Fruit fly (Drosophila melanogaster): Measurements from ENCODE around the gene Sdic1.
"Not testable (repeated sequence)": the region's sequence is repeated elsewhere in the genome, so short reads cannot be mapped to it uniquely, and the experiment has no call there.

The Sdic1 gene

DNA sequence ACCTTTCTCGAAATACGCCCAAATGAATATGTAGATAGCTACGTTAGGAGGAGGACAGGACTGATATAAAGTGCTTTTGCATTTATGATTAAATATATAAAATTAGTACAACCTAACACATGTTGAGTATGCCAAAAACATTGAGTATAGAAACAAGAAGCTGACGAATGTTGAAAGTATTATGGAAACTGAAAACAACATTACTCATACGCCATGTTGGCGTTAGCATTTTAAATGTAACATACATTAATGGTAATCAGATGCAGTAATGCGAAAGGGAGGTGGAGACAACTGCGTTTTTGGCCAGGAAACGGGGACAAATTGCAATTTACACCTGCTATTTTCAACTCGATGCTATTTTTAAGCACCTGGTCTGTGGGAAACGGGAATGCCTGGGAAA lies 19.9 kb downstream of the Sdic1 start:
- TF ChIP-seq CG12768 (GFP tag; optimal IDR thresholded peaks at IDR 0.05) (no peak), pad (GFP tag; optimal IDR thresholded peaks at IDR 0.05) (no peak), cic (GFP tag; optimal IDR thresholded peaks at IDR 0.05) (no peak), ovo (GFP tag; optimal IDR thresholded peaks at IDR 0.05) (no peak), tj (GFP tag; optimal IDR thresholded peaks at IDR 0.05) (no peak), bab1 (GFP tag; optimal IDR thresholded peaks at IDR 0.05) (no peak), Mnt (GFP tag; optimal IDR thresholded peaks at IDR 0.05) (no peak), Crg-1 (GFP tag; optimal IDR thresholded peaks at IDR 0.05) (no peak), CG14711 (tag; optimal IDR thresholded peaks at IDR 0.05) (no peak), CG7045 (GFP tag; optimal IDR thresholded peaks at IDR 0.05) (no peak), CG33017 (tag; optimal IDR thresholded peaks at IDR 0.05) (no peak), CG11617 (GFP tag; optimal IDR thresholded peaks at IDR 0.05) (no peak), CG7101 (tag; optimal IDR thresholded peaks at IDR 0.05) (no peak), cnc (optimal IDR thresholded peaks at IDR 0.05) (no peak), Clk (GFP tag; optimal IDR thresholded peaks at IDR 0.05) (no peak), CG5204 (GFP tag; optimal IDR thresholded peaks at IDR 0.05) (no peak), Hr96 (GFP tag; optimal IDR thresholded peaks at IDR 0.05) (no peak), CG1620 (GFP tag; optimal IDR thresholded peaks at IDR 0.05) (no peak), kay (GFP tag; ENCODE audit: borderline replicate concordance) (no peak)

DNA sequence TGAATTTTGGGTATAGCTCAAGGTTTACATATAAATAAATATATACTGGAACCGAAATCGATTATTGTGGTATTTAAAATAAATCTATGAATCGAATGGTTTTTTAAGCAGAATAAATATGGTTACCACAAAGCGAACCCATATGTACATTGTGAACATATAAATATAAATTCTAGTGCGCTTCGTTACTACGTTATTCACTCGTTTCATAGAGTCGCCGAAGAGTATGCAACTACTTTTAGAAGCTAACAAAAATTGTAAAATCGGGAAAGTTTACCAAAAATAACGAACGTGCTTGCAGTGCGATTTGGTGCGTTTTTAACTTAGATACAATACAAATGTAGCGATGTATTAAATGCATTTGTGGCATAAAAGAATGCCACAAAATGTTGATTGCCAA lies 22.5 kb downstream of the Sdic1 start:
- TF ChIP-seq CG7045 (GFP tag; optimal IDR thresholded peaks at IDR 0.05) = no peak
- no peak for TF ChIP-seq pad (GFP tag; optimal IDR thresholded peaks at IDR 0.05)
- no peak for TF ChIP-seq kay (GFP tag; ENCODE audit: borderline replicate concordance)
- TF ChIP-seq Clk (GFP tag; optimal IDR thresholded peaks at IDR 0.05) = no peak
- TF ChIP-seq Mnt (GFP tag; optimal IDR thresholded peaks at IDR 0.05) = no peak
- TF ChIP-seq Hr96 (GFP tag; optimal IDR thresholded peaks at IDR 0.05) = no peak
- no peak for TF ChIP-seq CG7101 (tag; optimal IDR thresholded peaks at IDR 0.05)
- TF ChIP-seq cic (GFP tag; optimal IDR thresholded peaks at IDR 0.05) = no peak
- TF ChIP-seq CG14711 (tag; optimal IDR thresholded peaks at IDR 0.05) = no peak
- TF ChIP-seq CG1620 (GFP tag; optimal IDR thresholded peaks at IDR 0.05) = no peak
- TF ChIP-seq toe (GFP tag; optimal IDR thresholded peaks at IDR 0.05) = no peak
- no peak for TF ChIP-seq cnc (optimal IDR thresholded peaks at IDR 0.05)
- no peak for TF ChIP-seq CG33017 (tag; optimal IDR thresholded peaks at IDR 0.05)
- TF ChIP-seq bab1 (GFP tag; optimal IDR thresholded peaks at IDR 0.05) = no peak
- no peak for TF ChIP-seq CG12768 (GFP tag; optimal IDR thresholded peaks at IDR 0.05)
- no peak for TF ChIP-seq CG11617 (GFP tag; optimal IDR thresholded peaks at IDR 0.05)
- TF ChIP-seq CG5204 (GFP tag; optimal IDR thresholded peaks at IDR 0.05) = no peak
- TF ChIP-seq Crg-1 (GFP tag; optimal IDR thresholded peaks at IDR 0.05) = no peak
- no peak for TF ChIP-seq tj (GFP tag; optimal IDR thresholded peaks at IDR 0.05)
- no peak for TF ChIP-seq ovo (GFP tag; optimal IDR thresholded peaks at IDR 0.05)

DNA sequence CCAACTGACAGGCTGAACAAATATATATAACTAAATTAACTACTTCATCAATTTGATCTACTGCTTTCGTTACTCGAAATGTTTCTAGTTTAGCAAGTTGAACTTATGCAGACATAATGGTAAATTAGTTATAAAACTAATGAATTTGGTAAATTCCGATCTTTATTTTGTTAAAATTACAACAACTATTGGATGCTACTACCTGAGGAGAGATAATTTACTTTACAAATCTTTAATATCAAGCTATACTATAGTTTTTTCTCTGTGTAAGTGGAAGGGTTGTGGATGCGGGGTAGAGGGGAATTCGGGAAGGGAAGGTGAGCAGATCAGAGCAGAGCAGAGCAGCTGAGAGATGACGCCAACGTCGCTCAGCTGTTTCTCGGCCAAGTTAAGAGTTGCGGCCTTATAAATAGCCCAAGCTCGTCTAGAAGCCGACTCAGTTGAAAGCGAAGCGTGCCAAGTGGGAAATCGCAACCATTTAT lies 30.7 kb downstream of the Sdic1 start, which contains the start of gene aspr:
Gene aspr, plus strand, starts transcription at position 432 of the 482 bp plus-strand sequence.
- TF ChIP-seq ovo (GFP tag; optimal IDR thresholded peaks at IDR 0.05) (no peak), cnc (optimal IDR thresholded peaks at IDR 0.05) (no peak), CG14711 (tag; optimal IDR thresholded peaks at IDR 0.05) (no peak), Crg-1 (GFP tag; optimal IDR thresholded peaks at IDR 0.05) (no peak), bab1 (GFP tag; optimal IDR thresholded peaks at IDR 0.05) (no peak), CG1620 (GFP tag; optimal IDR thresholded peaks at IDR 0.05) (no peak), CG7045 (GFP tag; optimal IDR thresholded peaks at IDR 0.05) (no peak), toe (GFP tag; optimal IDR thresholded peaks at IDR 0.05) (no peak), CG5204 (GFP tag; optimal IDR thresholded peaks at IDR 0.05) (no peak), CG12768 (GFP tag; optimal IDR thresholded peaks at IDR 0.05) (no peak), cic (GFP tag; optimal IDR thresholded peaks at IDR 0.05) (no peak), tj (GFP tag; optimal IDR thresholded peaks at IDR 0.05) (no peak), CG33017 (tag; optimal IDR thresholded peaks at IDR 0.05) (no peak), Clk (GFP tag; optimal IDR thresholded peaks at IDR 0.05) (no peak), CG11617 (GFP tag; optimal IDR thresholded peaks at IDR 0.05) (no peak), pad (GFP tag; optimal IDR thresholded peaks at IDR 0.05) (no peak), Mnt (GFP tag; optimal IDR thresholded peaks at IDR 0.05) (no peak)

DNA sequence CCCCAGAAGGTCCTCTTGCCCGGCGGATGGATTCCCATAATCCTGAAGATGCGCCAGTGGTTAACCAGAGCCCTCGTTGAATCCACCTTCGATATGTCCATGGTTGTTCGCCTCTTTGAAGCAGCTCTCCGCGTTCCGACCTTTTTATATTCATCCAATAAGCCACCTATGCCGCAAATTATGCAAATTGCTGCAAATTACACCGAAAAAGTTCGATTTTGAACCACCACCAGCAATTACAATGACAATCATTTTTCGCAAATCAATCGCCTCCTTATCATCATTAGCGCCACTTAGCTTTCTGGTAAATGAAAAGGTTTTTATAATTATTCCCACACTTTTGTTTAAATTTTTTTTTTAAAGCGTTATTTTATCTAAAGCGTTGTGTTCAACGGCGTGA lies 35.4 kb downstream of the Sdic1 start, which contains the start of gene Or19a:
Gene Or19a, minus strand, starts transcription at position 101 of the 400 bp plus-strand sequence.
- not testable (repeated sequence) for TF ChIP-seq Mnt, cic, CG7045 (GFP tag; optimal IDR thresholded peaks at IDR 0.05)

DNA sequence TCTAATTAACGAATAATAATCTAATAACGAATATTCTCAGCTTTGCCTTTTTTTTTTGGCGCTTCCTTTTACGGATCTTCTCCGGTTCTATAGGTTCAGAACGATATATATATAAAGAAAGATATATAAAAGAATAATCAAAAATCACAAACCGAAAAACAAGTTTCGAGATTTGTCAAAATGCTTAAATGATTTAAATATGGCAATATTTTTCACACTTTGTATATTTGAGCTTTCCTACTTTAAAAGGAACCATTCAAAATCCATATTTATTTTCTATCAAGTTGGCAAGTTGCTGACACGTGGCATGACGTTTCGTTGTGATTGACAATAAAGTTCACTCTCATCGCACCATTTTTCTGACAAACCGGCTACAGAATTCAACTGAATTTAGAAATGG lies 37.7 kb downstream of the Sdic1 start, which contains the start of gene CG34332:
Gene CG34332, plus strand, starts transcription at position 301 of the 400 bp plus-strand sequence.
- TF ChIP-seq CG7101 (tag; optimal IDR thresholded peaks at IDR 0.05) (no peak), CG33017 (tag; optimal IDR thresholded peaks at IDR 0.05) (no peak), bab1 (GFP tag; optimal IDR thresholded peaks at IDR 0.05) (no peak), ovo (GFP tag; optimal IDR thresholded peaks at IDR 0.05) (no peak), cic (GFP tag; optimal IDR thresholded peaks at IDR 0.05) (no peak), CG12768 (GFP tag; optimal IDR thresholded peaks at IDR 0.05) (no peak), kay (GFP tag; ENCODE audit: borderline replicate concordance) (no peak), CG11617 (GFP tag; optimal IDR thresholded peaks at IDR 0.05) (no peak), CG7045 (GFP tag; optimal IDR thresholded peaks at IDR 0.05) (no peak), pad (GFP tag; optimal IDR thresholded peaks at IDR 0.05) (no peak), CG14711 (tag; optimal IDR thresholded peaks at IDR 0.05) (no peak), Crg-1 (GFP tag; optimal IDR thresholded peaks at IDR 0.05) (no peak), cnc (optimal IDR thresholded peaks at IDR 0.05) (no peak)

DNA sequence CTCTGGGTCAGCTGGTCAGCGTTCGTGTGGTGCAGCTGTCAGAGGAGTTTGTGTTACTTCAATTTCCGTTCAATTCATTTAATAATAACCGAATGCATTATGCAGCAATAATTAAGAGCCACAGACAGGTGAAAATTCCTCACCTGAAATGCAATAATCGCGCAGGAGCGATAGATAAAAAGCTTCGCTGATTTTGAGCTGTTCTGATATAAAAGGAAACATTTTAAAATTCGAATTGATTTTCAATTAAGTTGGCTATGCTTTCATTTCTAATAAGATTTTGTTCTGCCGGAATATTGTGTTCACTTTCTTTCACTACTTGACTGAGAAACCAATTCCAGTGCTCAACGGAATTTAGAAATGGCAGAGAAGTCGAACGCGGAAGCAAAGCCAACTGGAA lies 38.9 kb downstream of the Sdic1 start, which contains the start of gene CG42583:
Gene CG42583, plus strand, starts transcription at position 301 of the 400 bp plus-strand sequence.
- no peak for TF ChIP-seq bab1 (GFP tag; optimal IDR thresholded peaks at IDR 0.05)
- TF ChIP-seq CG7045 (GFP tag; optimal IDR thresholded peaks at IDR 0.05) = no peak
- no peak for TF ChIP-seq kay (GFP tag; ENCODE audit: borderline replicate concordance)
- no peak for TF ChIP-seq Hr96 (GFP tag; optimal IDR thresholded peaks at IDR 0.05)
- no peak for TF ChIP-seq CG1620 (GFP tag; optimal IDR thresholded peaks at IDR 0.05)
- TF ChIP-seq cnc (optimal IDR thresholded peaks at IDR 0.05) = no peak
- no peak for TF ChIP-seq CG7101 (tag; optimal IDR thresholded peaks at IDR 0.05)
- TF ChIP-seq CG5204 (GFP tag; optimal IDR thresholded peaks at IDR 0.05) = no peak
- no peak for TF ChIP-seq tj (GFP tag; optimal IDR thresholded peaks at IDR 0.05)
